Worm (Caenorhabditis elegans): ENCODE data around the gene ddo-1.

- TF ChIP-seq him-1 (tag; optimal IDR thresholded peaks at IDR 0.05) (no peak), W03F9.2 (tag; optimal IDR thresholded peaks at IDR 0.05) (no peak)
These were observed 30.1 kb downstream of the ddo-1 start, which contains the start of gene twk-36 for ce11 chrV:17746959-17747358.
